Fruit fly (Drosophila melanogaster) whole organism, prepupa: ENCODE results near the gene CG32081.

Source experiments
- Blimp-1 ChIP-seq: fragments of 200-800 bp; sonication (Bioruptor generic); optimal IDR thresholded peaks from 3 replicates; lab custom pipeline; 2017; ENCODE audit warnings: missing biosample characterization, missing genetic modification characterization, mild to moderate bottlenecking, moderate library complexity, missing genetic modification reagents
- CG10631 ChIP-seq: fragments of 200-800 bp; sonication (Bioruptor generic); optimal IDR thresholded peaks from 2 replicates; lab custom pipeline; 2016; ENCODE audit warnings: missing biosample characterization, missing genetic modification characterization
- CG10669 ChIP-seq: fragments of 200-800 bp; sonication (Bioruptor generic); optimal IDR thresholded peaks from 3 replicates; lab custom pipeline; 2018; ENCODE audit warnings: missing biosample characterization, mild to moderate bottlenecking, missing genetic modification characterization, moderate library complexity
- CG11294 ChIP-seq: fragments of 200-800 bp; sonication (Bioruptor generic); IDR thresholded peaks from 2 replicates; pipeline ENCODE4 v1.3.6; 2022; ENCODE audit warnings: missing biosample characterization, missing genetic modification characterization
- CG11762 ChIP-seq: fragments of 200-800 bp; sonication (Bioruptor generic); optimal IDR thresholded peaks from 3 replicates; lab custom pipeline; 2016; ENCODE audit warnings: missing biosample characterization, missing genetic modification characterization; ENCODE audit not compliant: insufficient read depth
- CG11902 ChIP-seq: fragments of 200-800 bp; sonication (Bioruptor generic); optimal IDR thresholded peaks from 3 replicates; lab custom pipeline; 2016; ENCODE audit warnings: missing biosample characterization, missing genetic modification characterization
- CG15336 ChIP-seq: fragments of 200-800 bp; sonication (Bioruptor generic); IDR thresholded peaks from 2 replicates; pipeline ENCODE4 v1.3.6; 2022; ENCODE audit warnings: missing biosample characterization, missing genetic modification characterization
- CG16779 ChIP-seq: fragments of 200-800 bp; sonication (Bioruptor generic); optimal IDR thresholded peaks from 3 replicates; lab custom pipeline; 2017; ENCODE audit warnings: missing biosample characterization, mild to moderate bottlenecking, missing genetic modification characterization
- CG31627 ChIP-seq: fragments of 200-800 bp; sonication (Bioruptor generic); optimal IDR thresholded peaks from 3 replicates; lab custom pipeline; 2016; ENCODE audit warnings: missing biosample characterization, missing genetic modification characterization
- CG32006 ChIP-seq: fragments of 200-800 bp; sonication (Bioruptor generic); optimal IDR thresholded peaks from 3 replicates; lab custom pipeline; 2017; ENCODE audit warnings: missing biosample characterization, mild to moderate bottlenecking, missing genetic modification characterization
- CG3919 ChIP-seq: fragments of 200-800 bp; sonication (Bioruptor generic); optimal IDR thresholded peaks from 3 replicates; lab custom pipeline; 2016; ENCODE audit warnings: missing biosample characterization, missing genetic modification characterization
- CG6163 ChIP-seq: fragments of 200-800 bp; sonication (Bioruptor generic); IDR thresholded peaks from 3 replicates; pipeline ENCODE4 v1.3.6; 2022; ENCODE audit warnings: missing biosample characterization, missing genetic modification characterization
- CG6276 ChIP-seq: fragments of 200-800 bp; sonication (Bioruptor generic); optimal IDR thresholded peaks from 2 replicates; lab custom pipeline; 2017; ENCODE audit warnings: missing biosample characterization, mild to moderate bottlenecking, missing genetic modification characterization
- CG6792 ChIP-seq: fragments of 200-800 bp; sonication (Bioruptor generic); optimal IDR thresholded peaks from 3 replicates; lab custom pipeline; 2016; ENCODE audit warnings: missing biosample characterization, missing genetic modification characterization
- CG6808 ChIP-seq: fragments of 200-800 bp; sonication (Bioruptor generic); optimal IDR thresholded peaks from 3 replicates; lab custom pipeline; 2017; ENCODE audit warnings: missing biosample characterization, missing genetic modification characterization, mild to moderate bottlenecking, moderate library complexity, missing genetic modification reagents
- CG6854 ChIP-seq: fragments of 200-800 bp; sonication (Bioruptor generic); optimal IDR thresholded peaks from 2 replicates; lab custom pipeline; 2017; ENCODE audit warnings: missing biosample characterization, mild to moderate bottlenecking, missing genetic modification characterization
- CG7368 ChIP-seq: fragments of 200-800 bp; sonication (Bioruptor generic); optimal IDR thresholded peaks from 3 replicates; lab custom pipeline; 2016; ENCODE audit warnings: missing biosample characterization, missing genetic modification characterization
- CG8119 ChIP-seq: fragments of 200-800 bp; sonication (Bioruptor generic); IDR thresholded peaks from 3 replicates; pipeline ENCODE4 v1.3.6; 2022; ENCODE audit warnings: missing biosample characterization, missing genetic modification characterization
- CG8319 ChIP-seq: fragments of 200-800 bp; sonication (Bioruptor generic); optimal IDR thresholded peaks from 3 replicates; lab custom pipeline; 2016; ENCODE audit warnings: missing biosample characterization, missing genetic modification characterization
- CG9139 ChIP-seq: fragments of 200-800 bp; sonication (Bioruptor generic); optimal IDR thresholded peaks from 3 replicates; lab custom pipeline; 2017; ENCODE audit warnings: missing biosample characterization, mild to moderate bottlenecking, missing genetic modification characterization
- Ets21C ChIP-seq: fragments of 200-800 bp; sonication (Bioruptor generic); optimal IDR thresholded peaks from 3 replicates; lab custom pipeline; 2016; ENCODE audit warnings: missing biosample characterization, missing genetic modification characterization
- Ets96B ChIP-seq: fragments of 200-800 bp; optimal IDR thresholded peaks from 2 replicates; lab custom pipeline; 2019; ENCODE audit warnings: missing biosample characterization, mild to moderate bottlenecking, missing genetic modification characterization, moderate library complexity
- Hr38 ChIP-seq: sonication (Bioruptor generic); optimal IDR thresholded peaks from 2 replicates; lab custom pipeline; 2016; ENCODE audit warnings: missing biosample characterization, missing genetic modification characterization
- Hr39 ChIP-seq: fragments of 200-800 bp; sonication (Bioruptor generic); optimal IDR thresholded peaks from 2 replicates; lab custom pipeline; 2016; ENCODE audit warnings: missing biosample characterization, missing genetic modification characterization
- Hr4 ChIP-seq: fragments of 200-800 bp; sonication (Bioruptor generic); optimal IDR thresholded peaks from 3 replicates; lab custom pipeline; 2016; ENCODE audit warnings: missing biosample characterization, missing genetic modification characterization
- Met ChIP-seq: fragments of 200-800 bp; sonication (Bioruptor generic); optimal IDR thresholded peaks from 3 replicates; lab custom pipeline; 2016; ENCODE audit warnings: missing biosample characterization, missing genetic modification characterization
- OdsH ChIP-seq: fragments of 200-800 bp; sonication (Bioruptor generic); optimal IDR thresholded peaks from 3 replicates; lab custom pipeline; 2016; ENCODE audit warnings: missing biosample characterization, missing genetic modification characterization
- Smox ChIP-seq: fragments of 200-800 bp; sonication (Bioruptor generic); optimal IDR thresholded peaks from 3 replicates; lab custom pipeline; 2016; ENCODE audit warnings: missing biosample characterization, missing genetic modification characterization
- Sox102F ChIP-seq: fragments of 200-800 bp; sonication (Bioruptor generic); optimal IDR thresholded peaks from 2 replicates; lab custom pipeline; 2016; ENCODE audit warnings: missing biosample characterization, mild to moderate bottlenecking, missing genetic modification characterization
- achi ChIP-seq: fragments of 200-800 bp; sonication (Bioruptor generic); optimal IDR thresholded peaks from 3 replicates; lab custom pipeline; 2016; ENCODE audit warnings: missing biosample characterization, missing genetic modification characterization
- cyc ChIP-seq: fragments of 200-800 bp; sonication (Bioruptor generic); optimal IDR thresholded peaks from 3 replicates; lab custom pipeline; 2016; ENCODE audit warnings: missing biosample characterization, missing genetic modification characterization
- dac ChIP-seq: fragments of 200-800 bp; sonication (Bioruptor generic); optimal IDR thresholded peaks from 2 replicates; lab custom pipeline; 2017; ENCODE audit warnings: missing biosample characterization, mild to moderate bottlenecking, missing genetic modification characterization
- dsx ChIP-seq: fragments of 200-800 bp; optimal IDR thresholded peaks from 3 replicates; lab custom pipeline; 2019; ENCODE audit warnings: missing biosample characterization, mild to moderate bottlenecking, missing genetic modification characterization, moderate library complexity; ENCODE audit not compliant: poor library complexity, severe bottlenecking
- eg ChIP-seq: fragments of 200-800 bp; sonication (Bioruptor generic); IDR thresholded peaks from 3 replicates; pipeline ENCODE4 v1.3.6; 2022; ENCODE audit warnings: missing biosample characterization, missing genetic modification characterization
- esn ChIP-seq: fragments of 200-800 bp; sonication (Bioruptor generic); optimal IDR thresholded peaks from 2 replicates; lab custom pipeline; 2016; ENCODE audit warnings: missing biosample characterization, mild to moderate bottlenecking, missing genetic modification characterization, moderate library complexity
- fd59A ChIP-seq: fragments of 200-800 bp; sonication (Bioruptor generic); optimal IDR thresholded peaks from 2 replicates; lab custom pipeline; 2017; ENCODE audit warnings: missing biosample characterization, mild to moderate bottlenecking, missing genetic modification characterization, missing genetic modification reagents
- fd85E ChIP-seq: fragments of 200-800 bp; sonication (Bioruptor generic); optimal IDR thresholded peaks from 3 replicates; lab custom pipeline; 2016; ENCODE audit warnings: missing biosample characterization, missing genetic modification characterization
- fkh ChIP-seq: fragments of 200-800 bp; sonication (Bioruptor generic); optimal IDR thresholded peaks from 3 replicates; lab custom pipeline; 2017; ENCODE audit warnings: missing biosample characterization, mild to moderate bottlenecking, missing genetic modification characterization, moderate library complexity
- net ChIP-seq: fragments of 200-800 bp; sonication (Bioruptor generic); optimal IDR thresholded peaks from 3 replicates; lab custom pipeline; 2016; ENCODE audit warnings: missing biosample characterization, missing genetic modification characterization
- pdm3 ChIP-seq: fragments of 200-800 bp; sonication (Bioruptor generic); optimal IDR thresholded peaks from 3 replicates; lab custom pipeline; 2016; ENCODE audit warnings: missing biosample characterization, missing genetic modification characterization
- salr ChIP-seq, 2 experiments: fragments of 200-800 bp; sonication (Bioruptor generic); optimal IDR thresholded peaks; 3 replicates each; lab custom pipeline; 2016 to 2018; ENCODE audit warnings: missing biosample characterization in 2 of 2, missing genetic modification characterization in 2 of 2, mild to moderate bottlenecking in 1 of 2
- spab ChIP-seq: fragments of 200-800 bp; sonication (Bioruptor generic); optimal IDR thresholded peaks from 2 replicates; lab custom pipeline; 2017; ENCODE audit warnings: missing biosample characterization, mild to moderate bottlenecking, missing genetic modification characterization, missing genetic modification reagents
- ss ChIP-seq, 2 experiments: fragments of 200-800 bp; sonication (Bioruptor generic); optimal IDR thresholded peaks; 2 replicates in 1 of 2; 3 replicates in 1 of 2; lab custom pipeline; 2017 to 2018; ENCODE audit warnings: mild to moderate bottlenecking in 2 of 2, missing biosample characterization in 2 of 2, missing genetic modification characterization in 2 of 2, moderate library complexity in 1 of 2
- svp ChIP-seq: fragments of 200-800 bp; sonication (Bioruptor generic); peaks from one replicate; lab custom pipeline; 2016; ENCODE audit warnings: missing biosample characterization, missing genetic modification characterization
- topi ChIP-seq: fragments of 200-800 bp; sonication (Bioruptor generic); optimal IDR thresholded peaks from 3 replicates; lab custom pipeline; 2016; ENCODE audit warnings: missing biosample characterization, missing genetic modification characterization
- vri ChIP-seq: fragments of 200-800 bp; sonication (Bioruptor generic); optimal IDR thresholded peaks from 3 replicates; lab custom pipeline; 2016; ENCODE audit warnings: missing biosample characterization, mild to moderate bottlenecking, missing genetic modification characterization

CG32081 gene

DNA sequence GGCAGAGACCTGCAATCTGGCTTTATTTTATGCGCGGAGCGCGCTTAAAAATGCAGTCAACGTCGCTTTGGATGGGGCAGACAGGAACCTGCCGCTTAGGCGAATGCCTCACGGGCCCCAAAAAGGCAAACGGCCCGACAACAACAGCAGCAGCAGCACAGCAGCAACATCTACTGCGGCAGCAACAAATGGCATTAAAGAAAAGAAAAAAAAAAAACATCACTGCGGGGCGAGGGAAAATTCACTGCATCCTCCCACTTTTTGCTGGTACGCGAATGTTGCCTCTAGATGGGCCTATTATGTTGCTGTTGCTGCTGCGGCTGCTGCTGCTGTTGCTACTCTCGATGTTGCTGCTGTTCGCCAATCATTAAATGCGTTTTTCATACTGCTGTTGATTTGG is 5.4 kb upstream of the CG32081 start:
- TF ChIP-seq eg (GFP tag; lab: Robert Waterston, UW): 0 out of 3 replicates have a peak, but pooled peaks have one; percentile 3
- no peak for TF ChIP-seq CG8119 (GFP tag; lab: Robert Waterston, UW)
- no peak for TF ChIP-seq CG10669 (GFP tag; lab: Kevin White, UChicago)
- TF ChIP-seq OdsH (GFP tag; lab: Kevin White, UChicago): no peak
- TF ChIP-seq vri (GFP tag; lab: Kevin White, UChicago): no peak
- TF ChIP-seq CG6163 (GFP tag; lab: Robert Waterston, UW): no peak
- TF ChIP-seq CG10631 (GFP tag; lab: Kevin White, UChicago): no peak
- TF ChIP-seq salr (GFP tag; optimal IDR thresholded peaks at IDR 0.05; lab: Kevin White, UChicago): no peak
- TF ChIP-seq esn: no peak
- TF ChIP-seq net (GFP tag; lab: Kevin White, UChicago): no peak
- peak; percentile 32 for TF ChIP-seq CG6808 (GFP tag; lab: Kevin White, UChicago)
- no peak for TF ChIP-seq Hr38 (GFP tag; lab: Kevin White, UChicago)
- TF ChIP-seq dsx (GFP tag; lab: Kevin White, UChicago): peak; percentile 39
- TF ChIP-seq dac (GFP tag; lab: Kevin White, UChicago): no peak
- no peak for TF ChIP-seq fkh (GFP tag; lab: Kevin White, UChicago)
- no peak for TF ChIP-seq Ets96B (tag; lab: Kevin White, UChicago)
- no peak for TF ChIP-seq Met (GFP tag; lab: Kevin White, UChicago)
- TF ChIP-seq fd85E (GFP tag; lab: Kevin White, UChicago): no peak
- TF ChIP-seq CG16779 (tag; lab: Kevin White, UChicago): no peak
- no peak for TF ChIP-seq achi (GFP tag; lab: Kevin White, UChicago)
- no peak for TF ChIP-seq CG32006 (GFP tag; lab: Kevin White, UChicago)
- no peak for TF ChIP-seq Blimp-1 (GFP tag; lab: Kevin White, UChicago)
- no peak for TF ChIP-seq cyc (GFP tag; lab: Kevin White, UChicago)
- TF ChIP-seq CG8319 (GFP tag; lab: Kevin White, UChicago): no peak
- TF ChIP-seq CG6276 (GFP tag; lab: Kevin White, UChicago): no peak
- TF ChIP-seq CG6792 (GFP tag; lab: Kevin White, UChicago): no peak
- TF ChIP-seq CG6854 (GFP tag; lab: Kevin White, UChicago): peak; percentile 30
- TF ChIP-seq CG31627 (GFP tag; lab: Kevin White, UChicago): no peak
- peak in 1 of 2 experiments; percentile 34 for TF ChIP-seq ss (GFP tag; optimal IDR thresholded peaks at IDR 0.05; lab: Kevin White, UChicago)
- no peak for TF ChIP-seq CG9139
- no peak for TF ChIP-seq Hr4 (GFP tag; lab: Kevin White, UChicago)
- no peak for TF ChIP-seq Sox102F (GFP tag; lab: Kevin White, UChicago)
- TF ChIP-seq Hr39 (GFP tag; lab: Kevin White, UChicago): no peak
- TF ChIP-seq Ets21C (GFP tag; lab: Kevin White, UChicago): no peak
- no peak for TF ChIP-seq spab (GFP tag; lab: Kevin White, UChicago)
- no peak for TF ChIP-seq CG3919 (GFP tag; lab: Kevin White, UChicago)
- TF ChIP-seq pdm3: no peak
- TF ChIP-seq CG11902 (GFP tag; lab: Kevin White, UChicago): no peak
- no peak for TF ChIP-seq Smox
- peak; percentile 28 for TF ChIP-seq svp (GFP tag; lab: Kevin White, UChicago)
- TF ChIP-seq CG7368 (GFP tag; lab: Kevin White, UChicago): no peak

DNA sequence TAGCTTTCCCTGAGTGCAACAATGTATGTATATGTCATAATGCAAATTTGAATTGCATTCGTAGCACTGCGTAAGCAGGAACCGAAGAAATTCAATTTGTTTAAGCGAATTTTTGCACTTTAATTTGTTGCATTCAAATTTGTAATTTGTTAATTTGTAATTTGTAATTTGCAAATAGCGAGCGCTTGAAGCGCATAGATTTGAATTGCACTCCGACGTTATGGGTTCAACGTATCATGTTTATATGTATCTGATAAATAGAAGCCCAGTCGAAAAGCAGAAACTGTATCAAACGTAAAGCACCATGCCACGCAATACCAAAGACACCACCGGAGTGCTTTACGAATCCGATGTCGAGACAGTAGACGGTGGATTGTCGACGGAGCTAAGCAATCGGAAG is 4.1 kb upstream of the CG32081 start, which contains the start of gene Fad2:
TSS of gene Fad2 (plus strand) at position 301 of the 400 bp plus-strand sequence.
- TF ChIP-seq Blimp-1 (GFP tag; lab: Kevin White, UChicago) (no peak), fd59A (GFP tag; lab: Kevin White, UChicago) (no peak), Met (GFP tag; lab: Kevin White, UChicago) (no peak), svp (GFP tag; lab: Kevin White, UChicago) (no peak), dac (GFP tag; lab: Kevin White, UChicago) (no peak), CG7368 (GFP tag; lab: Kevin White, UChicago) (no peak), CG16779 (tag; lab: Kevin White, UChicago) (no peak), CG6276 (GFP tag; lab: Kevin White, UChicago) (no peak), Ets21C (GFP tag; lab: Kevin White, UChicago) (no peak), topi (GFP tag; lab: Kevin White, UChicago) (no peak), CG15336 (GFP tag; lab: Robert Waterston, UW) (no peak), Hr4 (GFP tag; lab: Kevin White, UChicago) (no peak), salr (GFP tag; optimal IDR thresholded peaks at IDR 0.05; lab: Kevin White, UChicago) (no peak), CG11294 (GFP tag; lab: Robert Waterston, UW) (no peak), CG31627 (GFP tag; lab: Kevin White, UChicago) (no peak), CG11762 (GFP tag; lab: Kevin White, UChicago) (no peak), CG6792 (GFP tag; lab: Kevin White, UChicago) (no peak)
- TF ChIP-seq, all 60 proteins: peak for 0
